Fruit fly (Drosophila melanogaster) Kc167 (cell line): ENCODE data around the gene CG6847.

Experiments used
- Myc ChIP-seq: fragments of >200 bp; optimal IDR thresholded peaks from 2 replicates; lab custom pipeline; 2017; ENCODE audit warnings: missing external identifiers
- Sin3A ChIP-seq: fragments of >200 bp; optimal IDR thresholded peaks from 2 replicates; lab custom pipeline; 2018; ENCODE audit warnings: missing external identifiers
- h ChIP-seq: fragments of >200 bp; optimal IDR thresholded peaks from 3 replicates; lab custom pipeline; 2018; ENCODE audit warnings: missing external identifiers
- insv ChIP-seq: fragments of >200 bp; optimal IDR thresholded peaks from 3 replicates; lab custom pipeline; 2018; ENCODE audit warnings: missing external identifiers
- psq ChIP-seq: fragments of >200 bp; optimal IDR thresholded peaks from 2 replicates; lab custom pipeline; 2017; ENCODE audit warnings: missing external identifiers
- ttk ChIP-seq: sonication (Bioruptor generic); optimal IDR thresholded peaks from 2 replicates; lab custom pipeline; 2017; ENCODE audit warnings: missing external identifiers

Gene CG6847

DNA sequence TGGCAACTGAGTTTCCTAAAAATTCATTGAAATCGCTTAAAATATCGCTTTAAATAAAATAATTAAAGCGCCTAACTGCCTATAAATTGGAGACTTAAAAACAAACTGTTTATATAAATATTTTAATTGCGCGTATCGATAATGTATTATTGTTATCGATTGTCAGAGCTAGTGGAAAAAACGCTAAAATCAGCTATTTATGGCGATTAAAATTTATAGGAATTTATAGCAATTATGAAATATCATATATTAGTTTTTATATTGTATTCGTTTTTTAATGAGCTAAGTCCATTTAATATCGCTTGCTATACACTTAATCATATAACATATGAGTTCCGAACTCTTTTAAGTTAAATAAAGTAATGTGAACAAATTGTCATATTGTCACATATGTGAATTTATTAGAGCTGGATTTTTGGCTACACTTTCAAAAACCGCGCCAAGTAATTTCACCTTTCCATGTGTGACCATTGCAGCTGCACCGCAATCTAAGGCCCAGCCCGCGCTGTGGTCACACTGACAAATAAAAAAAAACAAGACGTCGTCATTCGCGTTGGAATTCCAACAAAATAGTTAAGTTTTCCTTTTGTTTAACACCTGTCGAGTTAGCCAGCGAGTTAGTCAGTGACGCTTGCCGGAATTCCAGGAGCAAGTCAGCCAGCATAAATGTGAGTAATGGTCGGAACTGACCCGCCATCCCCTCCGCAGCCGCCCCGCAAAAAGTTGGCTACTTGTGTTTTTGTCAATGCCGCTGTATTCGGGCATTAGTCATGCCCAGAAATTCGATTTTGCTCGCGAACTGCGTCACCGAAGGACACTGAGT is 3.9 kb upstream of the CG6847 start, which contains the start of the genes CG7772 and Vps4:
TSS of gene CG7772 (minus strand) at position 78 of the 823 bp plus-strand sequence.
TSS of gene Vps4 (plus strand) at position 509 of the 823 bp plus-strand sequence.
- no peak for TF ChIP-seq insv (lab: Kevin White, UChicago)
- no peak for TF ChIP-seq ttk (lab: Kevin White, UChicago)
- no peak for TF ChIP-seq Myc
- no peak for TF ChIP-seq Sin3A
- no peak for TF ChIP-seq h (lab: Kevin White, UChicago)

DNA sequence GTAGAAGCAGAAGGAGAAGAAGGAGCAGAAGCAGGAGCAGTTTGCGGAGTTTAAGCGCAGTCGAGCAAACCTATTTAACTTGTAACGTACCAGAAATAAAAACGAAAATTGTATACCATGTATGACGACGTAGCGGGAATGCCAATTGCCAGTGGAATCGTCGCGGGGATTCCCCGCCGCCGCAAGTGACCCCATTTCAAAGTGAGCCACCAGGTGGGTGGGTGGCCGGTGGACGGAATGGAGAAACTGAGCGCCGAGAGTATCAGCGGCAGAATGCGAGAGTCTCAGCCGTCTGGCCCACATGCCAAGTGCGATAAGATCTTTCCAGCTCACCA is 689 bp upstream of the CG6847 start:
- no peak for TF ChIP-seq psq (lab: Kevin White, UChicago)
- TF ChIP-seq insv (lab: Kevin White, UChicago) = no peak
- TF ChIP-seq Myc = no peak
- TF ChIP-seq Sin3A = no peak
- TF ChIP-seq ttk (lab: Kevin White, UChicago) = no peak
- no peak for TF ChIP-seq h (lab: Kevin White, UChicago)

DNA sequence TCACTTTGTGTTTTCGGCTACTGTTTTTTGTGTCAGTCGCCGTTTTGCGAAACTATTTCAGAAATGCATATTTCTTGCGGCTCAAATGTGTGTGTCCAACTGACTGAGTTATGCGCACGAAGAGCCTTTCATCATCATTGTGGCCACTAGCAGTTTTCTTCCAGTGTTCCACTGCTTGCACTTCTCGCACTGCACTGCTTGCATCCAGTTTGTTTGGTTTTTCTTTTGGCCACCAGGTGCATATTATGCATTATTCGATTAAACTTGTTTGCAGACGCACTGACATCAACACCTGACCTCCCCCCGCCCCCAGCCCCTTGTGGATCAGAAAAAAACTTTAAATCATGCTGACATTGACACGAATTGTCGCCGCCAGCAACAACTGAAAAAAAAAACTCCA is 1.3 kb downstream of the CG6847 start:
- TF ChIP-seq Myc = no peak
- no peak for TF ChIP-seq ttk (lab: Kevin White, UChicago)
- no peak for TF ChIP-seq h (lab: Kevin White, UChicago)
- no peak for TF ChIP-seq Sin3A
- no peak for TF ChIP-seq insv (lab: Kevin White, UChicago)
- TF ChIP-seq psq (lab: Kevin White, UChicago) = no peak

DNA sequence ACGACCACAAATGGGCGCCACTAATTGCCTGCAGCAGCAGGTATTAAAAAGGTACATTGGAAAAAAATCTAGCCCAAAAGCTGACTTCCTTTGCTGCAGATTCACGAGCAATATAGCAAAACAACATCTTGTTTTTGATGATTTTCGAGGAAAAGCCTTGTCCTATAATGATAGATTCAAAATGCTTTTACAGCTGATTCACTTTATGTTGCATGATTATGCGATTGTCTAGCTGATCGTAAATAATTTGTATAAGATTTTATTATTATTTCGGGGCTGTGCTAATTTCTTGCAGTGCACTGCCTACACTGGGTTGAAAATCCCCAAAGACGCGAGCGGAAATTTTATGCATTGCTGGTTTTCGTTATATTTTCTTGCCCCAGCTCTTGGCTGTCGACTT is 3.2 kb downstream of the CG6847 start:
- TF ChIP-seq Sin3A = no peak
- no peak for TF ChIP-seq h (lab: Kevin White, UChicago)
- no peak for TF ChIP-seq insv (lab: Kevin White, UChicago)
- no peak for TF ChIP-seq psq (lab: Kevin White, UChicago)
- no peak for TF ChIP-seq Myc
- TF ChIP-seq ttk (lab: Kevin White, UChicago) = no peak

DNA sequence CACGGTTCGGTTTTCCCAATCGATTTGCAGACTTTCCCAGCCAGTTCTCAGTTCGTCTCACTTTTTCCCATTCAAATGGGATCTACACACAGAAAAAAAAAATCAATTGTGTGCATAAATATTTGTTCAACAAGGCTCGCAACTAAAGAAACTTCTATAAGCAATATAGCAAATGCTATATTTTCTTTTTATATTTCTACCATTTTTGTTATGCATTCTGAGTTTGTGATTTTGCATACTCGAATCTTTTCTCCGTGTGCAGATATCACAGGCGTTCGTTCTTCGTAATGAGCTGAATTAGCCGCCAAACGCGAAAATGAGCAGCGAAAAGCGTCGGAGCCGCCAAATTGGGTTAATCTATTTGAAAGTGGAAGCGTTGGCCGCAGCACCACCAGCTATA is 4.7 kb downstream of the CG6847 start:
- no peak for TF ChIP-seq ttk (lab: Kevin White, UChicago)
- no peak for TF ChIP-seq psq (lab: Kevin White, UChicago)
- TF ChIP-seq Myc = no peak
- TF ChIP-seq h (lab: Kevin White, UChicago) = no peak
- no peak for TF ChIP-seq insv (lab: Kevin White, UChicago)
- TF ChIP-seq Sin3A = no peak

DNA sequence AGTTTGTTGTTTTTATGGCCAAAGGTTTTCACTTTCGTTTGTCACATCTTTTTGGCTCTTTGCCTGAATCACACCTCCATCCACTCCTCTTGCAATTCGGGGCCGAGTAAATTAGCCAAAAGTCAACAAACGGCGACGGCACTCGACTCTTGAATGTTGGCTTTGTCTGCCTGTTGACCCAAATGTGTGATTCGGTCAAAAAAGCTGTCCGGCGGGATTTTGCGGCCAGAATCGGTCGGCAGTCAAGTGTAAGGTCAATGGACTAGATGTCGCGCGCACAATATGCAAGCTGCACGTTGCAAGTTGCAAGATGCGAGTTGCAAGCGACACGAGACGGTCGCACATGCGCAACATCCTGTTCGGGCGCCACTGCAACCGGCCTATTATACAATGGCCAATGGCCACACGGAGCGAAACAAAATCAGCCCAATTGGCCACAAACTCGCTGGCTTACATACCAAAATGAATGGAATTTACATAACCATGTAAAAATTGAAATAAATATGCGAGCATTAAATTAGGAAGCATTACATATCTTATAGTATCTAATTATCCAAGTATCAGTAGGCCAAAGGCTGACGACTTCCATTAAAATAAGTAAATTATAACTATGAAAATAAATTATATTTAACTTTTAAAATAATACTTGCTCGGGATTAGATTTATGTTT is 6.4 kb downstream of the CG6847 start:
- TF ChIP-seq ttk (lab: Kevin White, UChicago) (no peak), Myc (no peak), insv (lab: Kevin White, UChicago) (no peak)

DNA sequence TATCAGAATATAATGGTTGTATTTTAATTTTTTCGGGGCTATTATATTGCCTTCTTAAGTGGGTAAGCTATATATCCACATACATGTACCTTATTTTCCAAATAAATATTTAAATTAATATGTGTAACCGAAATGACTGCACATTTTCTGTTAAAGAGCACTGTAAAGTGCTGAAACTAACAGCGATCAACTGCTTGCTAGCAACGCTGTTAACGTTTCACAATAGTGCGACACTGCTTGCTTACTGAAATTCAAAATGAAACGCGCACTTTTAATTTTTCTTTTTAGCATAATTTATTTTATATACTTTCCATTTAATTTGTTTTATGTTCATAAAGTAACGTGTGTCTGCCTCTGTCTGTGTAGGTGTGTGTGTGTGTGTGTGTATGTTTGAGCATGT is 12.8 kb downstream of the CG6847 start:
- TF ChIP-seq h (lab: Kevin White, UChicago) (no peak), insv (lab: Kevin White, UChicago) (no peak), Sin3A (no peak), ttk (lab: Kevin White, UChicago) (no peak), psq (lab: Kevin White, UChicago) (no peak), Myc (no peak)

DNA sequence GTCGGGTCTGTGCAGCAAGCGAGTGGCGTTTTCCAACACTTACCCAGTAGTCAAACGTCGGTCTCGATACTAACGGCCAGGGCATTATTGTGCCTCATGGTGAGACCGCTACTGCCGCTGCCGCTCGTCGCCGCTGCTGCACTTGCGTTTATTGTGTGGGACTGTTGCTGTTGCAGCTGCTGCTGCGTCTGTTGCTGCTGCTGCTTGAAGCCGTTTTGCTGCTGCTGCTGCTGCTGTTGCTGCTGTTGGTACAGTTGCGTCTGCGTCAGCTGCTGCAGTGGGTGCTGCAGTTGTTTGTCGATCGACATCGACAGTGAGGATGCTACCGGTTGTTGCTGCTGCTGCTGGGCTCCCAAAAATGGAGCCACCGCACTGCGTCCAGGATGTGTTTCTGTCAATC is 29.4 kb downstream of the CG6847 start:
- TF ChIP-seq Myc (no peak), Sin3A (no peak), ttk (lab: Kevin White, UChicago) (no peak), psq (lab: Kevin White, UChicago) (no peak), h (lab: Kevin White, UChicago) (no peak), insv (lab: Kevin White, UChicago) (no peak)

DNA sequence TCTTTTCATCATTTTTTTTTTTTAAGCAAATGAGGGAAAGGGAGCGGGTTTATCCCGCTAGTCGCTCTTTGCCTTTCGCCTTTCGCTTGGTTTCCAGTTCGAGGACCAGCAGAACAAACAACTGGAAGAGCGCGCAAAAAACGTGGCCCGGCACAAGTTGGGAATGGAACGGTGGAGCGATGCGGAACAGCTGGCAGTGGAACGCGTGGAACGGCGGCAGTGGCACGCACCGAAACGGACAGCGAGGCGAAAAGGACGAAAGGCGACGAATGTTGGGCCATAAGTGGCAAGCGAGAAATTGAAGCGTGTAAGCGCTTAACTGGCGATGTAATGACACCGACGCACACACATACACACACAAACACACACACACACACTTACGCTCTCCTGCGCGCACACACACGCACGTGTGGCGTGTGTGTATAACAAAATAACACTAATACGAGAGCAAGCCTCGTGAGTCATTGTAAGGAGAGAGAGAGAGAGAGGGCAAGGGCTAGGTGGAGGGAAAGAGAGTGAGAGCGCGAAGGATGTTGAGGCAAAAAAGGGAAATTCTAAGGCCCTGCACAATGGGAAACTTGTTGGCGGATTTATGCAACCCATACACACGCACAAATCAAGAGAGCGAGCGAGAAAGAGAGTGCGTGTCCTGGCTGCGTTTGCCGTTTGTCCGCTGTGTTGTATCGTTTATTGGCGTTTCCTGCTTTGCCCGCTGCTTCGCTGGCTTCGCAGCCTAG is 51.9 kb downstream of the CG6847 start:
- TF ChIP-seq Sin3A (no peak), ttk (lab: Kevin White, UChicago) (no peak), psq (lab: Kevin White, UChicago) (no peak), h (lab: Kevin White, UChicago) (no peak), Myc (no peak), insv (lab: Kevin White, UChicago) (no peak)

DNA sequence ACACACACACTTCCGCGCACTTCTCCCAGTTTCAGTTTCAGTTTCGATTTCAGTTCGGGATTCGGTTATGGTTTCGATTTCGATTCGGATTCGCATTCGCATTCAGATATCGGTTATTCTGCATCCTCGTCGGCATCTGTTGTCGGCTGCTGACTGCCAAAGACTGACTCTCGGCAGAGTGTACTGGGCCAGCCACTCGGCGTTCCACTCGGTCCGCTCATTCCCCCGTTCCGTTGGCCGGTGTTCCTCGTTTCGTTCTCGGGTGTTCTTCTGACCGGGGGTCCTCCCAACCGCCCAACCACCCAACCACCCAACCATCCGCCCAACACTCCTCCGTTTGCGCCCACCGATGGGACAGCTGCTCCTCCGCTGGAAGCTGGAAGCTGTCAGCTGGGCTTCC is 55.8 kb downstream of the CG6847 start:
- no peak for TF ChIP-seq ttk (lab: Kevin White, UChicago)
- no peak for TF ChIP-seq h (lab: Kevin White, UChicago)
- TF ChIP-seq insv (lab: Kevin White, UChicago) = no peak
- no peak for TF ChIP-seq Sin3A
- TF ChIP-seq psq (lab: Kevin White, UChicago) = no peak
- TF ChIP-seq Myc = no peak

DNA sequence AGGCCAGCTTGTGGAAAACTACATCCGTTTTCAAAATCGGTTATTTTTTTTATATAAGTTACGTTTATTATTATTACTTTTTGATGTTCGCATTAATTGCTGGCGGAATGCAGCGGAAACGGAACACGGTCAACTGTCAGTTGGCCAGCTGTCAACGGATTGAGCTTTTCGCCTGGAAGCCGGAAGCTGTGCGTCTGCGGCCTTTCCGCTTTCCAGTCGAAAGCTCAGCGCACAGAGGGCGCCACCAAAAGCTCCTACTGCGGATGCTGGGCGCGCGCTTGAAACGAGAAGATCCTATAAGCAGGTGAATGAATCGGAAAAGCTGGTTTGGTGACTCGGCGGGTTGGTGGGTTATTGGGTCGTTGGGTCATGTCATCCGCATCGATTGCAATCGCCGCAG is 56.9 kb downstream of the CG6847 start:
- TF ChIP-seq psq (lab: Kevin White, UChicago) (no peak), Sin3A (no peak), Myc (no peak), h (lab: Kevin White, UChicago) (no peak), ttk (lab: Kevin White, UChicago) (no peak)
